Worm (Caenorhabditis elegans): ENCODE measurements around the gene wee-1.3.

DNA sequence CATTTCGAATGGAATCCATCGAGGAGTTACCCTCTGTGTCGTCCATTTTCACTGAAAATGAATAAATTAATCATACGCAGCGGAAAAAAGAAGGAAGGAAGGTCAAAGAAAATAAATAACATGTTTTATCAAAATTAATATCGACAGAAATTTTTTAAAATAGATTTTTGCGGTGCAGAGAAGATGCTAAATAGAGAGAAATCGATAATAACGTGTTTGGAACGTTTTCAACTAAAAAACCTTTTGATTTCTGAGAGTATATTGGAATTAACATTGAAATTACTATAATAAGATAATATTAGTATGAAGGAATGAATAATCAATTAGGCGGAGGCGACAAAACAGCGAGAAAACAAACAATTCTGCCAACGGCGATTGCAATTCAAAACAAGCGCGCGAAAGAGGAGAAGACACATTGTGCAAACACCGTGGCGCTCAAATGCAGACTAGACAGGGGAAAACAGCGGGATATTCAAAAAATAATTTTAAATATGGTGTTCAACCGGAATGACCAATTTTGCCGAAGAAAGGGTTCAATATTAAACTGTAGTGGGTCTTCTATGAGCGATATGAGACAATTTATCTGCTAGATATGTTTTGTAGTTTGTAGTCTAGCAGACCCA, at the start of gene wee-1.3:
- TF ChIP-seq ets-7 (tag; optimal IDR thresholded peaks at IDR 0.05) = no peak
- no peak for TF ChIP-seq aly-1 (tag; optimal IDR thresholded peaks at IDR 0.05)
